Fruit fly (Drosophila melanogaster) whole organism, embryonic: ENCODE results near the gene Try29F.

Experiments
- Abd-B ChIP-seq: fragments of 200-800 bp; sonication (Bioruptor generic); optimal IDR thresholded peaks from 2 replicates; lab custom pipeline; 2018; ENCODE audit warnings: missing biosample characterization, mild to moderate bottlenecking, missing genetic modification characterization, moderate library complexity
- Asciz ChIP-seq: fragments of 200-800 bp; sonication (Bioruptor generic); optimal IDR thresholded peaks from 2 replicates; lab custom pipeline; 2017; ENCODE audit warnings: missing biosample characterization, mild to moderate bottlenecking, missing genetic modification characterization, missing genetic modification reagents
- C15 ChIP-seq: fragments of 200-800 bp; sonication (Bioruptor generic); IDR thresholded peaks from 3 replicates; pipeline ENCODE4 v1.3.6; 2022; ENCODE audit warnings: missing biosample characterization, missing genetic modification characterization
- CG10267 ChIP-seq: fragments of 200-800 bp; sonication (Bioruptor generic); optimal IDR thresholded peaks from 2 replicates; lab custom pipeline; 2018; ENCODE audit warnings: missing biosample characterization, mild to moderate bottlenecking, missing genetic modification characterization, moderate library complexity
- CG10431 ChIP-seq: fragments of 200-800 bp; sonication (Bioruptor generic); optimal IDR thresholded peaks from 3 replicates; lab custom pipeline; 2018; ENCODE audit warnings: missing biosample characterization, mild to moderate bottlenecking, missing genetic modification characterization
- CG11696 ChIP-seq: fragments of 200-800 bp; sonication (Bioruptor generic); IDR thresholded peaks from 2 replicates; pipeline ENCODE4 v1.3.6; 2022; ENCODE audit warnings: missing biosample characterization, missing genetic modification characterization
- CG11723 ChIP-seq: fragments of 200-800 bp; sonication (Bioruptor generic); optimal IDR thresholded peaks from 2 replicates; lab custom pipeline; 2017; ENCODE audit warnings: missing biosample characterization, mild to moderate bottlenecking, missing genetic modification characterization
- CG12659 ChIP-seq: fragments of 200-800 bp; sonication (Bioruptor generic); optimal IDR thresholded peaks from 3 replicates; lab custom pipeline; 2017; ENCODE audit warnings: mild to moderate bottlenecking, missing biosample characterization, missing genetic modification reagents, missing genetic modification characterization
- CG15601 ChIP-seq: fragments of 200-800 bp; sonication (Bioruptor generic); optimal IDR thresholded peaks from 3 replicates; lab custom pipeline; 2019; ENCODE audit warnings: missing biosample characterization, mild to moderate bottlenecking, missing genetic modification characterization, moderate library complexity
- CG17328 ChIP-seq: fragments of 200-800 bp; sonication (Bioruptor generic); IDR thresholded peaks from 2 replicates; pipeline ENCODE4 v1.3.6; 2022; ENCODE audit warnings: missing biosample characterization, missing genetic modification characterization
- CG2129 ChIP-seq: fragments of 200-800 bp; sonication (Bioruptor generic); IDR thresholded peaks from 2 replicates; pipeline ENCODE4 v1.3.6; 2022; ENCODE audit warnings: missing biosample characterization, missing genetic modification characterization; ENCODE audit not compliant: partially characterized antibody
- CG31224 ChIP-seq: fragments of 200-800 bp; sonication (Bioruptor generic); IDR thresholded peaks from 2 replicates; pipeline ENCODE4 v1.3.6; 2022; ENCODE audit warnings: missing biosample characterization, missing genetic modification characterization
- CG33557 ChIP-seq: fragments of 200-800 bp; sonication (Bioruptor generic); optimal IDR thresholded peaks from 2 replicates; lab custom pipeline; 2019; ENCODE audit warnings: missing biosample characterization, mild to moderate bottlenecking, missing genetic modification characterization, moderate library complexity
- CG6175 ChIP-seq: fragments of 200-800 bp; sonication (Bioruptor generic); IDR thresholded peaks from 3 replicates; pipeline ENCODE4 v1.3.6; 2022; ENCODE audit warnings: missing biosample characterization, missing genetic modification characterization
- CG9727 ChIP-seq: fragments of 200-800 bp; sonication (Bioruptor generic); optimal IDR thresholded peaks from 3 replicates; lab custom pipeline; 2017; ENCODE audit warnings: missing biosample characterization, mild to moderate bottlenecking, missing genetic modification characterization
- CHES-1-like ChIP-seq: fragments of 200-800 bp; sonication (Bioruptor generic); optimal IDR thresholded peaks from 2 replicates; lab custom pipeline; 2016; ENCODE audit warnings: missing biosample characterization, missing genetic modification characterization
- ERR ChIP-seq: fragments of 200-800 bp; sonication (Bioruptor generic); optimal IDR thresholded peaks from 2 replicates; lab custom pipeline; 2016; ENCODE audit warnings: missing biosample characterization, missing genetic modification characterization
- Eip74EF ChIP-seq, 2 experiments: fragments of 200-800 bp in 1 of 2; fragments of >200 bp in 1 of 2; sonication (Bioruptor generic) in 1 of 2; optimal IDR thresholded peaks; 2 replicates each; lab custom pipeline; 2017 to 2019; ENCODE audit warnings: missing biosample characterization in 2 of 2, missing genetic modification characterization in 2 of 2, mild to moderate bottlenecking in 1 of 2, moderate library complexity in 1 of 2
- Hand ChIP-seq: fragments of 200-800 bp; sonication (Bioruptor generic); optimal IDR thresholded peaks from 2 replicates; lab custom pipeline; 2017; ENCODE audit warnings: mild to moderate bottlenecking, missing biosample characterization, missing genetic modification reagents, missing genetic modification characterization
- Hsf ChIP-seq: fragments of 200-800 bp; sonication (Bioruptor generic); optimal IDR thresholded peaks from 3 replicates; lab custom pipeline; 2016; ENCODE audit warnings: missing biosample characterization, missing genetic modification characterization
- Lpt ChIP-seq: fragments of >200 bp; optimal IDR thresholded peaks from 2 replicates; lab custom pipeline; 2018; ENCODE audit warnings: missing biosample characterization, missing genetic modification characterization
- MESR4 ChIP-seq: fragments of 200-800 bp; sonication (Bioruptor generic); optimal IDR thresholded peaks from 2 replicates; lab custom pipeline; 2018; ENCODE audit warnings: missing biosample characterization, mild to moderate bottlenecking, missing genetic modification characterization, moderate library complexity
- Max ChIP-seq: fragments of 200-800 bp; sonication (Bioruptor generic); optimal IDR thresholded peaks from 2 replicates; lab custom pipeline; 2016; ENCODE audit warnings: missing biosample characterization, mild to moderate bottlenecking, missing genetic modification characterization
- Mes4 ChIP-seq: fragments of 200-800 bp; sonication (Bioruptor generic); optimal IDR thresholded peaks from 2 replicates; lab custom pipeline; 2016; ENCODE audit warnings: missing biosample characterization, missing genetic modification characterization
- NK7.1 ChIP-seq: fragments of 200-800 bp; sonication (Bioruptor generic); optimal IDR thresholded peaks from 3 replicates; lab custom pipeline; 2016; ENCODE audit warnings: missing biosample characterization, missing genetic modification characterization
- Oaz ChIP-seq: fragments of 200-800 bp; sonication (Bioruptor generic); IDR thresholded peaks from 2 replicates; pipeline ENCODE4 v1.3.6; 2022; ENCODE audit warnings: missing biosample characterization, missing genetic modification characterization
- PHDP ChIP-seq: fragments of 200-800 bp; sonication (Bioruptor generic); optimal IDR thresholded peaks from 3 replicates; lab custom pipeline; 2018; ENCODE audit warnings: missing biosample characterization, mild to moderate bottlenecking, missing genetic modification characterization, moderate library complexity
- Ravus ChIP-seq: fragments of 200-800 bp; sonication (Bioruptor generic); IDR thresholded peaks from 2 replicates; pipeline ENCODE4 v1.3.6; 2022; ENCODE audit warnings: missing biosample characterization, missing genetic modification characterization
- Sry-δ ChIP-seq: fragments of 200-800 bp; sonication (Bioruptor generic); optimal IDR thresholded peaks from 2 replicates; lab custom pipeline; 2016; ENCODE audit warnings: missing biosample characterization, missing genetic modification characterization
- Xrp1 ChIP-seq: fragments of 200-800 bp; sonication (Bioruptor generic); IDR thresholded peaks from 2 replicates; pipeline ENCODE4 v1.3.6; 2022; ENCODE audit warnings: missing biosample characterization, missing genetic modification characterization
- ase ChIP-seq: fragments of 200-800 bp; sonication (Bioruptor generic); IDR thresholded peaks from 3 replicates; pipeline ENCODE4 v1.3.6; 2022; ENCODE audit warnings: missing biosample characterization, missing genetic modification characterization
- ash1 ChIP-seq: fragments of 200-800 bp; sonication (Bioruptor generic); optimal IDR thresholded peaks from 2 replicates; lab custom pipeline; 2018; ENCODE audit warnings: missing biosample characterization, mild to moderate bottlenecking, missing genetic modification characterization
- bigmax ChIP-seq: fragments of 200-800 bp; sonication (Bioruptor generic); optimal IDR thresholded peaks from 2 replicates; lab custom pipeline; 2018; ENCODE audit warnings: missing biosample characterization, mild to moderate bottlenecking, missing genetic modification characterization
- br ChIP-seq: fragments of >200 bp; optimal IDR thresholded peaks from 2 replicates; lab custom pipeline; 2017
- cato ChIP-seq: fragments of 200-800 bp; sonication (Bioruptor generic); optimal IDR thresholded peaks from 2 replicates; lab custom pipeline; 2016; ENCODE audit warnings: missing biosample characterization, missing genetic modification characterization, borderline replicate concordance
- chn ChIP-seq: fragments of 200-800 bp; sonication (Bioruptor generic); optimal IDR thresholded peaks from 2 replicates; lab custom pipeline; 2016; ENCODE audit warnings: missing biosample characterization, missing genetic modification characterization
- crp ChIP-seq, 2 experiments: fragments of 200-800 bp; sonication (Bioruptor generic); optimal IDR thresholded peaks; 2 replicates in 1 of 2; 3 replicates in 1 of 2; lab custom pipeline; 2017; ENCODE audit warnings: missing biosample characterization in 2 of 2, missing genetic modification characterization in 2 of 2, mild to moderate bottlenecking in 1 of 2, moderate library complexity in 1 of 2
- dan ChIP-seq: fragments of 200-800 bp; sonication (Bioruptor generic); IDR thresholded peaks from 2 replicates; pipeline ENCODE4 v1.3.6; 2022; ENCODE audit warnings: missing biosample characterization, missing genetic modification characterization
- danr ChIP-seq: fragments of 200-800 bp; sonication (Bioruptor generic); IDR thresholded peaks from 2 replicates; pipeline ENCODE4 v1.3.6; 2022; ENCODE audit warnings: missing biosample characterization, missing genetic modification characterization
- dati ChIP-seq: fragments of 200-800 bp; sonication (Bioruptor generic); IDR thresholded peaks from 2 replicates; pipeline ENCODE4 v1.3.6; 2022; ENCODE audit warnings: missing biosample characterization, missing genetic modification characterization
- ems ChIP-seq: fragments of 200-800 bp; sonication (Bioruptor generic); optimal IDR thresholded peaks from 3 replicates; lab custom pipeline; 2016; ENCODE audit warnings: missing biosample characterization, missing genetic modification characterization
- grau ChIP-seq: fragments of 200-800 bp; optimal IDR thresholded peaks from 3 replicates; lab custom pipeline; 2019; ENCODE audit warnings: missing biosample characterization, mild to moderate bottlenecking, missing genetic modification characterization, moderate library complexity
- klu ChIP-seq: fragments of 200-800 bp; sonication (Bioruptor generic); IDR thresholded peaks from 2 replicates; pipeline ENCODE4 v1.3.6; 2022; ENCODE audit warnings: missing biosample characterization, missing genetic modification characterization
- pfk ChIP-seq: fragments of 200-800 bp; sonication (Bioruptor generic); optimal IDR thresholded peaks from 2 replicates; lab custom pipeline; 2018; ENCODE audit warnings: missing biosample characterization, mild to moderate bottlenecking, missing genetic modification characterization, moderate library complexity
- pros ChIP-seq: fragments of 200-800 bp; sonication (Bioruptor generic); optimal IDR thresholded peaks from 3 replicates; lab custom pipeline; 2019; ENCODE audit warnings: missing biosample characterization, mild to moderate bottlenecking, missing genetic modification characterization, moderate library complexity
- tx ChIP-seq: fragments of 200-800 bp; sonication (Bioruptor generic); optimal IDR thresholded peaks from 2 replicates; lab custom pipeline; 2016; ENCODE audit warnings: missing biosample characterization, missing genetic modification characterization
- usp ChIP-seq: fragments of >200 bp; optimal IDR thresholded peaks from 2 replicates; lab custom pipeline; 2017; ENCODE audit warnings: missing biosample characterization, missing genetic modification characterization
- vnd ChIP-seq: fragments of 200-800 bp; sonication (Bioruptor generic); IDR thresholded peaks from 3 replicates; pipeline ENCODE4 v1.3.6; 2022; ENCODE audit warnings: missing biosample characterization, missing genetic modification characterization; ENCODE audit not compliant: partially characterized antibody
- yki ChIP-seq: fragments of >200 bp; optimal IDR thresholded peaks from 3 replicates; lab custom pipeline; 2018
- z ChIP-seq: fragments of 200-800 bp; sonication (Bioruptor generic); IDR thresholded peaks from 3 replicates; pipeline ENCODE4 v1.3.6; 2022; ENCODE audit warnings: missing biosample characterization, missing genetic modification characterization

Gene Try29F

dm6 chr2L:8984614-8985318, 13.6 kb upstream of the Try29F start, which contains the start of gene CG13101 (continued):
- TF ChIP-seq CG11696 (GFP tag; lab: Robert Waterston, UW) (peak; percentile 89), tx (GFP tag; lab: Kevin White, UChicago) (peak; percentile 61), CG33557 (GFP tag; lab: Kevin White, UChicago) (peak; percentile 80), CG31224 (GFP tag; lab: Robert Waterston, UW) (peak; percentile 90), CG2129 (no peak), cato (peak; percentile 76), Xrp1 (GFP tag; lab: Robert Waterston, UW) (peak; percentile 97), Mes4 (GFP tag; lab: Kevin White, UChicago) (peak; percentile 71), NK7.1 (GFP tag; lab: Kevin White, UChicago) (peak; percentile 72), usp (GFP tag; lab: Kevin White, UChicago) (no peak), CHES-1-like (GFP tag; lab: Kevin White, UChicago) (peak; percentile 42), ash1 (no peak), PHDP (tag; lab: Kevin White, UChicago) (peak; percentile 96), danr (peak; percentile 85), Sry-δ (GFP tag; lab: Kevin White, UChicago) (peak; percentile 42), CG9727 (GFP tag; lab: Kevin White, UChicago) (peak; percentile 95), dati (peak; percentile 61; the same call in 1 of the 2 replicates), pfk (GFP tag; lab: Kevin White, UChicago) (no peak), bigmax (GFP tag; lab: Kevin White, UChicago) (no peak), Lpt (GFP tag; lab: Kevin White, UChicago) (no peak), z (peak; percentile 70; the same call in 2 of the 3 replicates), CG10431 (GFP tag; lab: Kevin White, UChicago) (peak; percentile 55), Hsf (GFP tag; lab: Kevin White, UChicago) (peak; percentile 92), Abd-B (peak; percentile 86), grau (tag; lab: Kevin White, UChicago) (peak; percentile 94), CG6175 (GFP tag; lab: Robert Waterston, UW) (peak; percentile 87; the same call in 2 of the 3 replicates), br (no peak), yki (no peak), dan (GFP tag; lab: Robert Waterston, UW) (0 out of 2 replicates have a peak, but pooled peaks have one; percentile 36), CG10267 (tag; lab: Kevin White, UChicago) (peak; percentile 89), C15 (GFP tag; lab: Robert Waterston, UW) (peak; percentile 84), CG11723 (peak; percentile 66), CG17328 (GFP tag; lab: Robert Waterston, UW) (peak; percentile 96), CG15601 (peak; percentile 89), Eip74EF (GFP tag; optimal IDR thresholded peaks at IDR 0.05; lab: Kevin White, UChicago) (peak in 1 of 2 experiments; percentile 90), CG12659 (GFP tag; lab: Kevin White, UChicago) (peak; percentile 94), pros (GFP tag; lab: Kevin White, UChicago) (peak; percentile 21), Hand (GFP tag; lab: Kevin White, UChicago) (peak; percentile 74), ERR (peak; percentile 74), ems (GFP tag; lab: Kevin White, UChicago) (peak; percentile 86), Max (GFP tag; lab: Kevin White, UChicago) (peak; percentile 85), Asciz (peak; percentile 90), MESR4 (peak; percentile 42), ase (peak; percentile 92), chn (peak; percentile 83), Ravus (GFP tag; lab: Robert Waterston, UW) (peak; percentile 84), Oaz (GFP tag; lab: Robert Waterston, UW) (peak; percentile 87), klu (peak; percentile 93), crp (GFP tag; optimal IDR thresholded peaks at IDR 0.05; lab: Kevin White, UChicago) (peak in 1 of 2 experiments; percentile 38), vnd (no peak)
